Fruit fly (Drosophila melanogaster) whole organism: ENCODE data around the gene Dna2.

Experiments
- EcR ChIP-seq, 2 experiments: fragments of >200 bp; optimal IDR thresholded peaks; 2 replicates each; lab custom pipeline; 2017; ENCODE audit warnings: missing biosample characterization in 2 of 2, missing genetic modification characterization in 2 of 2, missing genetic modification reagents in 2 of 2
- pan ChIP-seq: fragments of >200 bp; optimal IDR thresholded peaks from 2 replicates; lab custom pipeline; 2017
- psq ChIP-seq: fragments of >200 bp; optimal IDR thresholded peaks from 2 replicates; lab custom pipeline; 2017
- usp ChIP-seq: fragments of >200 bp; optimal IDR thresholded peaks from 2 replicates; lab custom pipeline; 2017; ENCODE audit warnings: missing biosample characterization, missing genetic modification characterization, mixed read lengths

- TF ChIP-seq psq = no peak
- TF ChIP-seq usp (GFP tag; lab: Kevin White, UChicago) = no peak
- no peak for TF ChIP-seq EcR (GFP tag; optimal IDR thresholded peaks at IDR 0.05; lab: Kevin White, UChicago)
- TF ChIP-seq pan (lab: Kevin White, UChicago) = no peak
These were observed 6.4 kb downstream of the Dna2 start, which contains the start of gene Cht6 for dm6 chrX:10016724-10017123.
